Fruit fly (Drosophila melanogaster) whole organism, prepupa: Measurements from ENCODE around the gene CG34242.
A peak's percentile ranks its signal among the peaks of the same experiment; 100 is the strongest.

ENCODE experiments used
- Blimp-1 ChIP-seq: fragments of 200-800 bp; sonication (Bioruptor generic); optimal IDR thresholded peaks from 3 replicates; lab custom pipeline; 2017; ENCODE audit warnings: missing biosample characterization, missing genetic modification characterization, mild to moderate bottlenecking, moderate library complexity, missing genetic modification reagents
- CG10631 ChIP-seq: fragments of 200-800 bp; sonication (Bioruptor generic); optimal IDR thresholded peaks from 2 replicates; lab custom pipeline; 2016; ENCODE audit warnings: missing biosample characterization, missing genetic modification characterization
- CG10669 ChIP-seq: fragments of 200-800 bp; sonication (Bioruptor generic); optimal IDR thresholded peaks from 3 replicates; lab custom pipeline; 2018; ENCODE audit warnings: missing biosample characterization, mild to moderate bottlenecking, missing genetic modification characterization, moderate library complexity
- CG11294 ChIP-seq: fragments of 200-800 bp; sonication (Bioruptor generic); IDR thresholded peaks from 2 replicates; pipeline ENCODE4 v1.3.6; 2022; ENCODE audit warnings: missing biosample characterization, missing genetic modification characterization
- CG11902 ChIP-seq: fragments of 200-800 bp; sonication (Bioruptor generic); optimal IDR thresholded peaks from 3 replicates; lab custom pipeline; 2016; ENCODE audit warnings: missing biosample characterization, missing genetic modification characterization
- CG15336 ChIP-seq: fragments of 200-800 bp; sonication (Bioruptor generic); IDR thresholded peaks from 2 replicates; pipeline ENCODE4 v1.3.6; 2022; ENCODE audit warnings: missing biosample characterization, missing genetic modification characterization
- CG1621 ChIP-seq: fragments of 200-800 bp; sonication (Bioruptor generic); optimal IDR thresholded peaks from 3 replicates; lab custom pipeline; 2018; ENCODE audit warnings: missing biosample characterization, mild to moderate bottlenecking, missing genetic modification characterization
- CG16779 ChIP-seq: fragments of 200-800 bp; sonication (Bioruptor generic); optimal IDR thresholded peaks from 3 replicates; lab custom pipeline; 2017; ENCODE audit warnings: missing biosample characterization, mild to moderate bottlenecking, missing genetic modification characterization
- CG31627 ChIP-seq: fragments of 200-800 bp; sonication (Bioruptor generic); optimal IDR thresholded peaks from 3 replicates; lab custom pipeline; 2016; ENCODE audit warnings: missing biosample characterization, missing genetic modification characterization
- CG3919 ChIP-seq: fragments of 200-800 bp; sonication (Bioruptor generic); optimal IDR thresholded peaks from 3 replicates; lab custom pipeline; 2016; ENCODE audit warnings: missing biosample characterization, missing genetic modification characterization
- CG4318 ChIP-seq: fragments of 200-800 bp; sonication (Bioruptor generic); optimal IDR thresholded peaks from 3 replicates; lab custom pipeline; 2017; ENCODE audit warnings: missing biosample characterization, mild to moderate bottlenecking, missing genetic modification characterization
- CG6163 ChIP-seq: fragments of 200-800 bp; sonication (Bioruptor generic); IDR thresholded peaks from 3 replicates; pipeline ENCODE4 v1.3.6; 2022; ENCODE audit warnings: missing biosample characterization, missing genetic modification characterization
- CG6792 ChIP-seq: fragments of 200-800 bp; sonication (Bioruptor generic); optimal IDR thresholded peaks from 3 replicates; lab custom pipeline; 2016; ENCODE audit warnings: missing biosample characterization, missing genetic modification characterization
- Eip78C ChIP-seq: fragments of 200-800 bp; sonication (Bioruptor generic); peaks from one replicate; lab custom pipeline; 2016; ENCODE audit warnings: missing biosample characterization, missing genetic modification characterization
- Eip93F ChIP-seq: fragments of 200-800 bp; sonication (Bioruptor generic); optimal IDR thresholded peaks from 2 replicates; lab custom pipeline; 2016; ENCODE audit warnings: missing biosample characterization, mild to moderate bottlenecking, missing genetic modification characterization
- Ets21C ChIP-seq: fragments of 200-800 bp; sonication (Bioruptor generic); optimal IDR thresholded peaks from 3 replicates; lab custom pipeline; 2016; ENCODE audit warnings: missing biosample characterization, missing genetic modification characterization
- Ets96B ChIP-seq: fragments of 200-800 bp; optimal IDR thresholded peaks from 2 replicates; lab custom pipeline; 2019; ENCODE audit warnings: missing biosample characterization, mild to moderate bottlenecking, missing genetic modification characterization, moderate library complexity
- Hr39 ChIP-seq: fragments of 200-800 bp; sonication (Bioruptor generic); optimal IDR thresholded peaks from 2 replicates; lab custom pipeline; 2016; ENCODE audit warnings: missing biosample characterization, missing genetic modification characterization
- Hr4 ChIP-seq: fragments of 200-800 bp; sonication (Bioruptor generic); optimal IDR thresholded peaks from 3 replicates; lab custom pipeline; 2016; ENCODE audit warnings: missing biosample characterization, missing genetic modification characterization
- Lpt ChIP-seq: fragments of 200-800 bp; sonication (Bioruptor generic); optimal IDR thresholded peaks from 3 replicates; lab custom pipeline; 2016; ENCODE audit warnings: missing biosample characterization, missing genetic modification characterization
- Met ChIP-seq: fragments of 200-800 bp; sonication (Bioruptor generic); optimal IDR thresholded peaks from 3 replicates; lab custom pipeline; 2016; ENCODE audit warnings: missing biosample characterization, missing genetic modification characterization
- Sox102F ChIP-seq: fragments of 200-800 bp; sonication (Bioruptor generic); optimal IDR thresholded peaks from 2 replicates; lab custom pipeline; 2016; ENCODE audit warnings: missing biosample characterization, mild to moderate bottlenecking, missing genetic modification characterization
- Sox15 ChIP-seq: fragments of 200-800 bp; sonication (Bioruptor generic); optimal IDR thresholded peaks from 3 replicates; lab custom pipeline; 2016; ENCODE audit warnings: missing biosample characterization, missing genetic modification characterization
- acj6 ChIP-seq: fragments of 200-800 bp; sonication (Bioruptor generic); optimal IDR thresholded peaks from 3 replicates; lab custom pipeline; 2016; ENCODE audit warnings: missing biosample characterization, missing genetic modification characterization
- dac ChIP-seq: fragments of 200-800 bp; sonication (Bioruptor generic); optimal IDR thresholded peaks from 2 replicates; lab custom pipeline; 2017; ENCODE audit warnings: missing biosample characterization, mild to moderate bottlenecking, missing genetic modification characterization
- dsx ChIP-seq: fragments of 200-800 bp; optimal IDR thresholded peaks from 3 replicates; lab custom pipeline; 2019; ENCODE audit warnings: missing biosample characterization, mild to moderate bottlenecking, missing genetic modification characterization, moderate library complexity; ENCODE audit not compliant: poor library complexity, severe bottlenecking
- eg ChIP-seq: fragments of 200-800 bp; sonication (Bioruptor generic); IDR thresholded peaks from 3 replicates; pipeline ENCODE4 v1.3.6; 2022; ENCODE audit warnings: missing biosample characterization, missing genetic modification characterization
- esn ChIP-seq: fragments of 200-800 bp; sonication (Bioruptor generic); optimal IDR thresholded peaks from 2 replicates; lab custom pipeline; 2016; ENCODE audit warnings: missing biosample characterization, mild to moderate bottlenecking, missing genetic modification characterization, moderate library complexity
- lz ChIP-seq: fragments of 200-800 bp; sonication (Bioruptor generic); optimal IDR thresholded peaks from 3 replicates; lab custom pipeline; 2016; ENCODE audit warnings: missing biosample characterization, missing genetic modification characterization
- net ChIP-seq: fragments of 200-800 bp; sonication (Bioruptor generic); optimal IDR thresholded peaks from 3 replicates; lab custom pipeline; 2016; ENCODE audit warnings: missing biosample characterization, missing genetic modification characterization
- pdm3 ChIP-seq: fragments of 200-800 bp; sonication (Bioruptor generic); optimal IDR thresholded peaks from 3 replicates; lab custom pipeline; 2016; ENCODE audit warnings: missing biosample characterization, missing genetic modification characterization
- spab ChIP-seq: fragments of 200-800 bp; sonication (Bioruptor generic); optimal IDR thresholded peaks from 2 replicates; lab custom pipeline; 2017; ENCODE audit warnings: missing biosample characterization, mild to moderate bottlenecking, missing genetic modification characterization, missing genetic modification reagents
- ss ChIP-seq, 2 experiments: fragments of 200-800 bp; sonication (Bioruptor generic); optimal IDR thresholded peaks; 2 replicates in 1 of 2; 3 replicates in 1 of 2; lab custom pipeline; 2017 to 2018; ENCODE audit warnings: mild to moderate bottlenecking in 2 of 2, missing biosample characterization in 2 of 2, missing genetic modification characterization in 2 of 2, moderate library complexity in 1 of 2
- svp ChIP-seq: fragments of 200-800 bp; sonication (Bioruptor generic); peaks from one replicate; lab custom pipeline; 2016; ENCODE audit warnings: missing biosample characterization, missing genetic modification characterization
- topi ChIP-seq: fragments of 200-800 bp; sonication (Bioruptor generic); optimal IDR thresholded peaks from 3 replicates; lab custom pipeline; 2016; ENCODE audit warnings: missing biosample characterization, missing genetic modification characterization
- vri ChIP-seq: fragments of 200-800 bp; sonication (Bioruptor generic); optimal IDR thresholded peaks from 3 replicates; lab custom pipeline; 2016; ENCODE audit warnings: missing biosample characterization, mild to moderate bottlenecking, missing genetic modification characterization

Gene CG34242

DNA sequence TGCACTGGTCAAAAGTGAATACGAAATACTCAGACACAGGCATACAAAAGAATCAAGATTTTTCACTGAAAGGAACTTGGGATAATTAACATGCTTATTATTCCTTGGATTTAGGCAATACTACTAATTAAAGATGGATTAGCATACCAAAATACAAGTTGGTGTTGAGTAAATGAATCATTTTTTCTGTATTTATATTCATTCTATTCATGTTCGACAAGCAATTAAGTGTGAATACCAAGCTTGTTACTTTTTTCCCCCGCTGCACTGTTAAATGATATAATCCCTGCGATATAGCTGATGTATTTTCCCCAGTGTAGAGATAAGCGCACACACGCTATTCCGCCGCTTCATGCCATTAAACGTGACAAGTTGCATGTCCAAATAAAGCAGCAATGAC is 23.9 kb downstream of the CG34242 start (continued):
- TF ChIP-seq ss (GFP tag; optimal IDR thresholded peaks at IDR 0.05; lab: Kevin White, UChicago) (peak; percentile 62 to 63), net (GFP tag; lab: Kevin White, UChicago) (peak; percentile 57), Ets21C (peak; percentile 67), dac (GFP tag; lab: Kevin White, UChicago) (no peak), dsx (GFP tag; lab: Kevin White, UChicago) (peak; percentile 53), Blimp-1 (GFP tag; lab: Kevin White, UChicago) (peak; percentile 52), Sox102F (peak; percentile 80), CG11902 (GFP tag; lab: Kevin White, UChicago) (peak; percentile 54), CG1621 (tag; lab: Kevin White, UChicago) (peak; percentile 48), spab (peak; percentile 65), Sox15 (GFP tag; lab: Kevin White, UChicago) (peak; percentile 57), Eip78C (GFP tag; lab: Kevin White, UChicago) (peak; percentile 90), Hr4 (GFP tag; lab: Kevin White, UChicago) (peak; percentile 49), CG11294 (GFP tag; lab: Robert Waterston, UW) (no peak), CG15336 (no peak), esn (peak; percentile 84)

DNA sequence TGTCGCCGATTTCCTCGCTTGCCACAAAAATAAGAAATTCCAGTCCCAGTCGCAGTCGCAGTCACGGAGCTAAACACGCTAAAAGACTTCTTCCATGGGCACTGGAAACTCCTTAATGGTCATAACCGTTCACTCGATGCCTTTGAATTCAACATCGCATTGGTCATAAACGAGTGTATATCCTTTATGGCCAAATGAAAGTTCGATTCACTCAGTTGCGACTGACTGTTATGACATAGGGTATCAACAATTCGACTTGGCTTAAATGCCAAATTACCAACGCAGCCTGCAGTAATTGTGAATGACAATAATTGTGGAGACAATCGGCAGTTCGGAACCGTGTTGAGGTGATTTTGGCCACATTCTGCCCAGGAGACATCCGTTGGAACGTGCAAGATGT is 25.5 kb downstream of the CG34242 start:
- TF ChIP-seq CG31627, result peak; percentile 8
- TF ChIP-seq Eip78C (GFP tag; lab: Kevin White, UChicago), result peak; percentile 72
- TF ChIP-seq lz (GFP tag; lab: Kevin White, UChicago), result peak; percentile 24
- TF ChIP-seq Eip93F (GFP tag; lab: Kevin White, UChicago), result no peak
- TF ChIP-seq vri (GFP tag; lab: Kevin White, UChicago), result no peak
- no peak for TF ChIP-seq CG11902 (GFP tag; lab: Kevin White, UChicago)
- TF ChIP-seq Sox102F, result peak; percentile 18
- TF ChIP-seq Hr39, result peak; percentile 8
- TF ChIP-seq Blimp-1 (GFP tag; lab: Kevin White, UChicago), result no peak
- TF ChIP-seq acj6 (GFP tag; lab: Kevin White, UChicago), result no peak
- no peak for TF ChIP-seq Lpt (GFP tag; lab: Kevin White, UChicago)
- TF ChIP-seq svp (GFP tag; lab: Kevin White, UChicago), result peak; percentile 70
- no peak for TF ChIP-seq Ets21C
- peak; percentile 2 for TF ChIP-seq topi (GFP tag; lab: Kevin White, UChicago)
- TF ChIP-seq CG6792 (GFP tag; lab: Kevin White, UChicago), result no peak
- TF ChIP-seq esn, result peak; percentile 12
- peak; percentile 39 for TF ChIP-seq Met (GFP tag; lab: Kevin White, UChicago)

- TF ChIP-seq CG4318 (GFP tag; lab: Kevin White, UChicago), result no peak
- TF ChIP-seq CG3919 (GFP tag; lab: Kevin White, UChicago), result no peak
- no peak for TF ChIP-seq CG16779
- no peak for TF ChIP-seq CG6163 (GFP tag; lab: Robert Waterston, UW)
- TF ChIP-seq Sox15 (GFP tag; lab: Kevin White, UChicago), result no peak
- TF ChIP-seq pdm3 (GFP tag; lab: Kevin White, UChicago), result no peak
- TF ChIP-seq dsx (GFP tag; lab: Kevin White, UChicago), result no peak
- no peak for TF ChIP-seq CG11902 (GFP tag; lab: Kevin White, UChicago)
- TF ChIP-seq Ets96B (tag; lab: Kevin White, UChicago), result no peak
- no peak for TF ChIP-seq esn
- TF ChIP-seq CG10631, result no peak
- TF ChIP-seq, all 60 proteins: peak for 0
Measured at dm6 chr3L:12564284-12564683, 30.5 kb downstream of the CG34242 start.

DNA sequence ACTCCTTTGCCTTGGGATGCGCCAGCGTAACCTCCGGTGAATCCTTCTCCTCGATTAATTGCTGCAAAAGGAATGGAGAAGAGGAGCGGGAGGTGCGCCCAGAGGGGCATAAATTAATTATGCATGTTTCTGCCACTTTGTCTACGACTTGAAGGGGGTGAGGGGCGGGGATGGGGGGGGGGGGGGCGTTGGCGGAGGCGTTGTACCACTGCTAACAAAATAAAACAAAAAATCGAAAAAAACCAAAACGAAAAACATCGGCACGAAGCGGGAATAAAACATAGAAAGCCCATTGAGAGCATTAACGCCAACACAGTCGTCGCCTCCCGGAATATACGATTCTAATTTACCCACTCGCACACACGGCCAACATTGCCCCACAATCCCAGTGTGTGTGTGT is 31.2 kb downstream of the CG34242 start:
- no peak for TF ChIP-seq CG15336
- peak; percentile 41; the same call in 1 of the 3 replicates for TF ChIP-seq eg (GFP tag; lab: Robert Waterston, UW)
- no peak for TF ChIP-seq CG10631
- TF ChIP-seq CG11294 (GFP tag; lab: Robert Waterston, UW), result no peak
- TF ChIP-seq CG10669, result no peak
